Worm (Caenorhabditis elegans): Measurements from ENCODE around the gene his-59.

Gene his-59

ce11 chrIV:7520258-7520657 is 32.2 kb downstream of the his-59 start:
- peak; percentile 44 for TF ChIP-seq pqm-1 (tag; optimal IDR thresholded peaks at IDR 0.05)
- peak; percentile 10 for TF ChIP-seq nhr-28 (tag; optimal IDR thresholded peaks at IDR 0.05)
- no peak for TF ChIP-seq daf-16 (GFP tag; optimal IDR thresholded peaks at IDR 0.05)
- TF ChIP-seq daf-16 (tag; optimal IDR thresholded peaks at IDR 0.05) = peak; percentile 93
- peak; percentile 71 for TF ChIP-seq dve-1 (tag; optimal IDR thresholded peaks at IDR 0.05; ENCODE audit: insufficient read depth)
- TF ChIP-seq snpc-4 (tag; optimal IDR thresholded peaks at IDR 0.05) = no peak
- no peak for TF ChIP-seq T20F7.1 (GFP tag; optimal IDR thresholded peaks at IDR 0.05)

ce11 chrIV:7520841-7521240 is 32.8 kb downstream of the his-59 start:
- TF ChIP-seq hlh-11 (tag; optimal IDR thresholded peaks at IDR 0.05) = peak; percentile 49
- no peak for TF ChIP-seq ceh-44 (GFP tag; IDR thresholded peaks at IDR 0.05)
- TF ChIP-seq hif-1 (tag; optimal IDR thresholded peaks at IDR 0.05) = no peak
- TF ChIP-seq aly-2 (tag; optimal IDR thresholded peaks at IDR 0.05) = no peak
- TF ChIP-seq mdl-1 (tag; optimal IDR thresholded peaks at IDR 0.05) = no peak
- peak; percentile 20 for TF ChIP-seq dve-1 (tag; optimal IDR thresholded peaks at IDR 0.05; ENCODE audit: insufficient read depth)
- no peak for TF ChIP-seq ces-1 (GFP tag; optimal IDR thresholded peaks at IDR 0.05)
- TF ChIP-seq mep-1 (tag; optimal IDR thresholded peaks at IDR 0.05) = peak; percentile 34
- TF ChIP-seq dmd-6 (GFP tag; IDR thresholded peaks at IDR 0.05) = peak; percentile 36; the same call in 1 of the 2 replicates
- TF ChIP-seq nhr-28 (tag; optimal IDR thresholded peaks at IDR 0.05) = peak; percentile 22
- no peak for TF ChIP-seq Y5F2A.4 (GFP tag; optimal IDR thresholded peaks at IDR 0.05)
- peak; percentile 17 for TF ChIP-seq aha-1 (tag)
- TF ChIP-seq F49E8.2 (tag; optimal IDR thresholded peaks at IDR 0.05; ENCODE audit: borderline replicate concordance) = no peak
- TF ChIP-seq pqm-1 (tag; optimal IDR thresholded peaks at IDR 0.05) = peak; percentile 7
- TF ChIP-seq daf-16 (GFP tag; optimal IDR thresholded peaks at IDR 0.05) = no peak
- peak; percentile 40 for TF ChIP-seq daf-16 (tag; optimal IDR thresholded peaks at IDR 0.05)
- TF ChIP-seq T26A8.4 (GFP tag; IDR thresholded peaks at IDR 0.05) = no peak
- no peak for TF ChIP-seq unc-39 (tag; optimal IDR thresholded peaks at IDR 0.05)
- TF ChIP-seq mxl-2 (GFP tag; conservative IDR thresholded peaks at IDR 0.05) = no peak
- TF ChIP-seq dpl-1 (GFP tag; optimal IDR thresholded peaks at IDR 0.05) = no peak
- no peak for TF ChIP-seq F44E2.7 (GFP tag; IDR thresholded peaks at IDR 0.05)
- no peak for TF ChIP-seq tra-1 (GFP tag; IDR thresholded peaks at IDR 0.05)
- no peak for TF ChIP-seq Y105C5A.15 (GFP tag; IDR thresholded peaks at IDR 0.05)
- TF ChIP-seq unc-62 (GFP tag; optimal IDR thresholded peaks at IDR 0.05 in 1 of 2) = peak in 1 of 2 experiments; percentile 25
- no peak for TF ChIP-seq unc-62 (tag; optimal IDR thresholded peaks at IDR 0.05)
- no peak for TF ChIP-seq R02D3.7 (tag; optimal IDR thresholded peaks at IDR 0.05)
- peak; percentile 39; the same call in 1 of the 2 replicates for TF ChIP-seq php-3 (GFP tag; IDR thresholded peaks at IDR 0.05)
- TF ChIP-seq set-16 (GFP tag; IDR thresholded peaks at IDR 0.05) = no peak
- no peak for TF ChIP-seq nhr-48 (tag; optimal IDR thresholded peaks at IDR 0.05)
- TF ChIP-seq hlh-30 (tag; optimal IDR thresholded peaks at IDR 0.05; ENCODE audit: insufficient read depth) = peak; percentile 34
- TF ChIP-seq T20F7.1 (GFP tag; optimal IDR thresholded peaks at IDR 0.05) = no peak
- no peak for TF ChIP-seq F10B5.3 (tag; optimal IDR thresholded peaks at IDR 0.05)

- TF ChIP-seq aha-1 (tag) = peak; percentile 39
- TF ChIP-seq madf-5 (GFP tag; IDR thresholded peaks at IDR 0.05) = no peak
Measured at ce11 chrIV:7521591-7521990, 33.5 kb downstream of the his-59 start.

- TF ChIP-seq mep-1 (tag; optimal IDR thresholded peaks at IDR 0.05) (no peak), arid-1 (GFP tag; conservative IDR thresholded peaks at IDR 0.05) (no peak), unc-62 (GFP tag; optimal IDR thresholded peaks at IDR 0.05 in 1 of 2) (peak in 1 of 2 experiments; percentile 92), unc-62 (tag; optimal IDR thresholded peaks at IDR 0.05) (no peak)
Measured at ce11 chrIV:7523744-7524143, 35.7 kb downstream of the his-59 start.

Data from whole organism, L4 larva.